Worm (Caenorhabditis elegans): ENCODE measurements around the gene C18D11.10.

Gene C18D11.10

DNA sequence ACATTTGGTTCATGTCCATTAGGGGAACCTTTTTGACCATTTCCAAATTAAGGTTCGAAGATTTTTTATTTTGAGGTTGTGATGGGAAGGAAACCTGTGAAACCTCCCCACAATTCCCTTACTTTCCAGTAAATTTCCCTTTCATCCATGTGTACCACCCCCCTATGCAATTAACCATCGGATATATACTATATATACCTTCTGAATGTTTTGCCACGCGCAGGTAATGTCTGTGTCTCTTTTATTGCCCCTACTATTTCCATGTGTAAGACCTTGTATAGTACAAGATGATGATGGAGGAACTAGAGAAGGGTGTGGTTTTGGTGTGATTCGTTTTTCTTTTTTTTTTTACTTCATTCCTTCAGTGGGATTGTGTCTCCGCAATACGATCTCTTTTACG, 7.1 kb downstream of the C18D11.10 start:
- TF ChIP-seq efl-3 (GFP tag; optimal IDR thresholded peaks at IDR 0.05) (no peak), nhr-20 (tag; optimal IDR thresholded peaks at IDR 0.05) (peak; percentile 29), lin-14 (GFP tag; optimal IDR thresholded peaks at IDR 0.05) (peak; percentile 65), snu-23 (GFP tag; optimal IDR thresholded peaks at IDR 0.05) (peak; percentile 14), snpc-4 (tag; optimal IDR thresholded peaks at IDR 0.05) (no peak), lin-15B (tag; optimal IDR thresholded peaks at IDR 0.05) (no peak), dsc-1 (tag; optimal IDR thresholded peaks at IDR 0.05) (no peak), nhr-85 (tag) (peak; percentile 44), mep-1 (tag; optimal IDR thresholded peaks at IDR 0.05) (peak; percentile 34), C34B4.2 (tag; optimal IDR thresholded peaks at IDR 0.05) (no peak), isw-1 (GFP tag; IDR thresholded peaks at IDR 0.05) (no peak), lin-13 (GFP tag; optimal IDR thresholded peaks at IDR 0.05) (no peak), mef-2 (tag; optimal IDR thresholded peaks at IDR 0.05) (no peak), nhr-237 (tag; optimal IDR thresholded peaks at IDR 0.05) (no peak), blmp-1 (tag; optimal IDR thresholded peaks at IDR 0.05) (peak; percentile 86), lsy-2 (tag; optimal IDR thresholded peaks at IDR 0.05) (no peak), rnt-1 (tag; optimal IDR thresholded peaks at IDR 0.05) (no peak), lir-3 (tag; optimal IDR thresholded peaks at IDR 0.05; ENCODE audit: poor library complexity) (no peak), ceh-88 (GFP tag; IDR thresholded peaks at IDR 0.05) (no peak)

DNA sequence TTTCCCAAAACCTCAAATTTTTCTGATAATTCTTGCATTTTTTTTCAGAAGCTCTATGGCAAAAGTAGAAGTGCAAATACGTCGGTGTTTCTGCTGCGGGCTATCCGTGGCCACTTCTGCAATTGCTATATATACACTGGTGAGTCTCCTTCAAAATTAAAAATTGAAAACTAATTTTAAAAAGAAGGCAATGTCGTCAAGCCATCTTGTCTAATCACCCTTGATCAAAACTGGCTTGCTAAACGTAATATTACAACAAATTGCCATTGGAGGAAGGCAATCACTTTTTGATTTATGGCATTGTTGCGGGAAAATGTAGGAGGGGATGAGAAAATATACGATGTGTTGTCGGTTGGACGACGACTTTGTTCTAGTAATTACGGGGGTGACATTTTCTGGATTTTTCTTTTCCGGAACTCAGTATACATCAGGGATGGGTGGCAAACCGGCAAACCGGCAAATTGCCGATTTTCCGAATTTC, 9.0 kb downstream of the C18D11.10 start, which contains the start of gene C18D11.1:
Gene C18D11.1 (plus strand): TSS at position 51 of the 481 bp plus-strand sequence.
- TF ChIP-seq pag-3 (tag; optimal IDR thresholded peaks at IDR 0.05; ENCODE audit: borderline replicate concordance, insufficient read depth) (peak; percentile 47), nhr-85 (tag) (peak; percentile 53), lin-13 (GFP tag; optimal IDR thresholded peaks at IDR 0.05) (no peak)

- TF ChIP-seq nhr-71 (tag; optimal IDR thresholded peaks at IDR 0.05) (peak; percentile 15), snpc-4 (tag; optimal IDR thresholded peaks at IDR 0.05) (peak; percentile 90), egl-13 (tag; optimal IDR thresholded peaks at IDR 0.05) (no peak)
These were observed 10.3 kb downstream of the C18D11.10 start for ce11 chrIII:11817865-11818264.

- TF ChIP-seq dsc-1 (tag; optimal IDR thresholded peaks at IDR 0.05) (no peak), fkh-8 (tag; optimal IDR thresholded peaks at IDR 0.05) (no peak), elt-2 (tag; optimal IDR thresholded peaks at IDR 0.05) (peak; percentile 57), ama-1 (optimal IDR thresholded peaks at IDR 0.05) (no peak), pqm-1 (tag; optimal IDR thresholded peaks at IDR 0.05) (no peak), nhr-20 (tag; optimal IDR thresholded peaks at IDR 0.05) (peak; percentile 18), ceh-63 (GFP tag; optimal IDR thresholded peaks at IDR 0.05) (no peak), nhr-11 (tag; optimal IDR thresholded peaks at IDR 0.05) (no peak)
These were observed 14.9 kb downstream of the C18D11.10 start, which contains the start of gene maa-1 for ce11 chrIII:11822407-11822806. Gene maa-1 (minus strand): TSS chrIII:11822526.

- TF ChIP-seq ets-5 (GFP tag; IDR thresholded peaks at IDR 0.05) = no peak
- peak; percentile 79 for TF ChIP-seq nhr-19 (GFP tag; conservative IDR thresholded peaks at IDR 0.05)
- no peak for TF ChIP-seq sup-37 (GFP tag; optimal IDR thresholded peaks at IDR 0.05)
- peak; percentile 92 for TF ChIP-seq nhr-71 (tag; optimal IDR thresholded peaks at IDR 0.05)
- TF ChIP-seq zip-4 (GFP tag; optimal IDR thresholded peaks at IDR 0.05) = no peak
- peak; percentile 38 for TF ChIP-seq fkh-10 (GFP tag; optimal IDR thresholded peaks at IDR 0.05)
- 0 out of 2 replicates have a peak, but pooled peaks have one; percentile 16 for TF ChIP-seq grh-1 (GFP tag; IDR thresholded peaks at IDR 0.05)
- no peak for TF ChIP-seq unc-30 (tag; optimal IDR thresholded peaks at IDR 0.05)
- no peak for TF ChIP-seq egl-13 (tag; optimal IDR thresholded peaks at IDR 0.05)
- peak; percentile 16 for TF ChIP-seq nhr-237 (tag; optimal IDR thresholded peaks at IDR 0.05)
- peak; percentile 94 for TF ChIP-seq lin-14 (GFP tag; optimal IDR thresholded peaks at IDR 0.05)
- TF ChIP-seq egl-27 (tag; optimal IDR thresholded peaks at IDR 0.05) = peak; percentile 1 to 44
- TF ChIP-seq pag-3 (tag; optimal IDR thresholded peaks at IDR 0.05; ENCODE audit: borderline replicate concordance, insufficient read depth) = no peak
- no peak for TF ChIP-seq fkh-4 (tag; optimal IDR thresholded peaks at IDR 0.05; ENCODE audit: borderline replicate concordance)
- TF ChIP-seq ztf-4 (tag; optimal IDR thresholded peaks at IDR 0.05) = peak; percentile 39
- peak; percentile 67 for TF ChIP-seq dsc-1 (tag; optimal IDR thresholded peaks at IDR 0.05)
- TF ChIP-seq elt-3 (tag; optimal IDR thresholded peaks at IDR 0.05) = peak in 4 of 6 experiments; percentile 23 to 91 (median 54)
- no peak for TF ChIP-seq zag-1 (tag; optimal IDR thresholded peaks at IDR 0.05)
- TF ChIP-seq lin-39 (tag; optimal IDR thresholded peaks at IDR 0.05) = peak; percentile 44
- peak; percentile 74 for TF ChIP-seq blmp-1 (tag; optimal IDR thresholded peaks at IDR 0.05)
- no peak for TF ChIP-seq unc-62 (GFP tag; optimal IDR thresholded peaks at IDR 0.05)
- TF ChIP-seq ceh-88 (GFP tag; IDR thresholded peaks at IDR 0.05) = no peak; the same call in 1 of the 2 replicates
- no peak for TF ChIP-seq ama-1 (optimal IDR thresholded peaks at IDR 0.05)
- TF ChIP-seq fkh-8 (tag; optimal IDR thresholded peaks at IDR 0.05) = peak; percentile 86
- peak; percentile 27 for TF ChIP-seq aha-1 (tag; optimal IDR thresholded peaks at IDR 0.05)
These were observed 15.7 kb downstream of the C18D11.10 start, which contains the start of gene C18D11.3 for ce11 chrIII:11823260-11823659. Gene C18D11.3 (plus strand): TSS chrIII:11823448.
